Fruit fly (Drosophila melanogaster) whole organism, embryonic: Measurements from ENCODE around the gene CG33643.

ENCODE experiments used
- BEAF-32 ChIP-seq: fragments of 200-800 bp; sonication (Bioruptor generic); optimal IDR thresholded peaks from 3 replicates; lab custom pipeline; 2017; ENCODE audit warnings: missing biosample characterization, missing genetic modification characterization, mild to moderate bottlenecking, moderate library complexity, missing genetic modification reagents
- CG1024 ChIP-seq: fragments of 200-800 bp; sonication (Bioruptor generic); IDR thresholded peaks from 2 replicates; pipeline ENCODE4 v1.3.6; 2022; ENCODE audit warnings: missing biosample characterization, missing genetic modification characterization
- CG11093 ChIP-seq: fragments of 200-800 bp; sonication (Bioruptor generic); IDR thresholded peaks from 3 replicates; pipeline ENCODE4 v1.3.6; 2022; ENCODE audit warnings: missing biosample characterization, missing genetic modification characterization
- CG11456 ChIP-seq: fragments of 200-800 bp; sonication (Bioruptor generic); IDR thresholded peaks from 3 replicates; pipeline ENCODE4 v1.3.6; 2022; ENCODE audit warnings: missing biosample characterization, missing genetic modification characterization
- CG12104 ChIP-seq: fragments of 200-800 bp; sonication (Bioruptor generic); optimal IDR thresholded peaks from 3 replicates; lab custom pipeline; 2016; ENCODE audit warnings: missing biosample characterization, missing genetic modification characterization
- CG14050 ChIP-seq: fragments of 200-800 bp; sonication (Bioruptor generic); IDR thresholded peaks from 3 replicates; pipeline ENCODE4 v1.3.6; 2022; ENCODE audit warnings: missing biosample characterization, missing genetic modification characterization
- CG16813 ChIP-seq: fragments of 200-800 bp; sonication (Bioruptor generic); IDR thresholded peaks from 3 replicates; pipeline ENCODE4 v1.3.6; 2022; ENCODE audit warnings: missing biosample characterization, missing genetic modification characterization; ENCODE audit not compliant: partially characterized antibody
- CG17328 ChIP-seq: fragments of 200-800 bp; sonication (Bioruptor generic); IDR thresholded peaks from 2 replicates; pipeline ENCODE4 v1.3.6; 2022; ENCODE audit warnings: missing biosample characterization, missing genetic modification characterization
- CG17802 ChIP-seq: fragments of 200-800 bp; sonication (Bioruptor generic); optimal IDR thresholded peaks from 2 replicates; lab custom pipeline; 2018; ENCODE audit warnings: missing biosample characterization, mild to moderate bottlenecking, missing genetic modification characterization, moderate library complexity
- CG17912 ChIP-seq: fragments of 200-800 bp; sonication (Bioruptor generic); optimal IDR thresholded peaks from 2 replicates; lab custom pipeline; 2018; ENCODE audit warnings: missing biosample characterization, mild to moderate bottlenecking, missing genetic modification characterization
- CG18599 ChIP-seq: fragments of 200-800 bp; sonication (Bioruptor generic); optimal IDR thresholded peaks from 3 replicates; lab custom pipeline; 2017; ENCODE audit warnings: missing biosample characterization, missing genetic modification characterization, mild to moderate bottlenecking, moderate library complexity, missing genetic modification reagents
- CG2875 ChIP-seq: fragments of 200-800 bp; sonication (Bioruptor generic); optimal IDR thresholded peaks from 2 replicates; lab custom pipeline; 2017; ENCODE audit warnings: missing biosample characterization, mild to moderate bottlenecking, missing genetic modification characterization, missing genetic modification reagents
- CG30020 ChIP-seq: fragments of 200-800 bp; optimal IDR thresholded peaks from 2 replicates; lab custom pipeline; 2019; ENCODE audit warnings: missing biosample characterization, mild to moderate bottlenecking, missing genetic modification characterization, moderate library complexity
- CG3065 ChIP-seq: fragments of 200-800 bp; sonication (Bioruptor generic); optimal IDR thresholded peaks from 2 replicates; lab custom pipeline; 2016; ENCODE audit warnings: missing biosample characterization, missing genetic modification characterization
- CG4404 ChIP-seq: fragments of 200-800 bp; sonication (Bioruptor generic); IDR thresholded peaks from 2 replicates; pipeline ENCODE4 v1.3.6; 2022; ENCODE audit warnings: missing biosample characterization, missing genetic modification characterization
- CHES-1-like ChIP-seq: fragments of 200-800 bp; sonication (Bioruptor generic); optimal IDR thresholded peaks from 2 replicates; lab custom pipeline; 2016; ENCODE audit warnings: missing biosample characterization, missing genetic modification characterization
- Deaf1 ChIP-seq: fragments of 200-800 bp; optimal IDR thresholded peaks from 3 replicates; lab custom pipeline; 2019; ENCODE audit warnings: missing biosample characterization, mild to moderate bottlenecking, missing genetic modification characterization, moderate library complexity
- Ets65A ChIP-seq: fragments of 200-800 bp; sonication (Bioruptor generic); peaks from one replicate; lab custom pipeline; 2016; ENCODE audit warnings: missing biosample characterization, missing genetic modification characterization
- Fer3 ChIP-seq: fragments of 200-800 bp; sonication (Bioruptor generic); optimal IDR thresholded peaks from 2 replicates; lab custom pipeline; 2018; ENCODE audit warnings: missing biosample characterization, mild to moderate bottlenecking, missing genetic modification characterization, moderate library complexity
- Gug ChIP-seq: fragments of 200-800 bp; sonication (Bioruptor generic); IDR thresholded peaks from 4 replicates; pipeline ENCODE4 v1.3.6; 2022; ENCODE audit warnings: missing biosample characterization, missing genetic modification characterization
- HLH3B ChIP-seq: fragments of 200-800 bp; sonication (Bioruptor generic); IDR thresholded peaks from 2 replicates; pipeline ENCODE4 v1.3.6; 2022; ENCODE audit warnings: missing biosample characterization, missing genetic modification characterization
- Hand ChIP-seq: fragments of 200-800 bp; sonication (Bioruptor generic); optimal IDR thresholded peaks from 2 replicates; lab custom pipeline; 2017; ENCODE audit warnings: mild to moderate bottlenecking, missing biosample characterization, missing genetic modification reagents, missing genetic modification characterization
- Hr3 ChIP-seq: fragments of 200-800 bp; sonication (Bioruptor generic); optimal IDR thresholded peaks from 3 replicates; lab custom pipeline; 2016; ENCODE audit warnings: missing biosample characterization, missing genetic modification characterization
- Hr39 ChIP-seq: fragments of >200 bp; optimal IDR thresholded peaks from 2 replicates; lab custom pipeline; 2017
- MTF-1 ChIP-seq: fragments of 200-800 bp; sonication (Bioruptor generic); optimal IDR thresholded peaks from 2 replicates; lab custom pipeline; 2018; ENCODE audit warnings: missing biosample characterization, mild to moderate bottlenecking, missing genetic modification characterization, borderline replicate concordance
- Max ChIP-seq: fragments of 200-800 bp; sonication (Bioruptor generic); optimal IDR thresholded peaks from 2 replicates; lab custom pipeline; 2016; ENCODE audit warnings: missing biosample characterization, mild to moderate bottlenecking, missing genetic modification characterization
- Mes4 ChIP-seq: fragments of 200-800 bp; sonication (Bioruptor generic); optimal IDR thresholded peaks from 2 replicates; lab custom pipeline; 2016; ENCODE audit warnings: missing biosample characterization, missing genetic modification characterization
- NC2β ChIP-seq: fragments of 200-800 bp; sonication (Bioruptor generic); optimal IDR thresholded peaks from 2 replicates; lab custom pipeline; 2016; ENCODE audit warnings: missing biosample characterization, missing genetic modification characterization
- Sin3A ChIP-seq: fragments of >200 bp; optimal IDR thresholded peaks from 2 replicates; lab custom pipeline; 2018
- Sry-δ ChIP-seq: fragments of 200-800 bp; sonication (Bioruptor generic); optimal IDR thresholded peaks from 2 replicates; lab custom pipeline; 2016; ENCODE audit warnings: missing biosample characterization, missing genetic modification characterization
- Xbp1 ChIP-seq: fragments of 200-800 bp; sonication (Bioruptor generic); optimal IDR thresholded peaks from 3 replicates; lab custom pipeline; 2016; ENCODE audit warnings: missing biosample characterization, mild to moderate bottlenecking, missing genetic modification characterization
- ab ChIP-seq: fragments of 200-800 bp; sonication (Bioruptor generic); optimal IDR thresholded peaks from 2 replicates; lab custom pipeline; 2016; ENCODE audit warnings: missing biosample characterization, missing genetic modification characterization
- ac ChIP-seq: fragments of 200-800 bp; sonication (Bioruptor generic); optimal IDR thresholded peaks from 3 replicates; lab custom pipeline; 2017; ENCODE audit warnings: missing biosample characterization, mild to moderate bottlenecking, missing genetic modification characterization
- cad ChIP-seq: fragments of >200 bp; optimal IDR thresholded peaks from 2 replicates; lab custom pipeline; 2017; ENCODE audit warnings: missing biosample characterization, missing genetic modification characterization
- chn ChIP-seq: fragments of 200-800 bp; sonication (Bioruptor generic); optimal IDR thresholded peaks from 2 replicates; lab custom pipeline; 2016; ENCODE audit warnings: missing biosample characterization, missing genetic modification characterization
- crc ChIP-seq: fragments of 200-800 bp; sonication (Bioruptor generic); optimal IDR thresholded peaks from 2 replicates; lab custom pipeline; 2016; ENCODE audit warnings: missing biosample characterization, missing genetic modification characterization
- croc ChIP-seq: fragments of 200-800 bp; sonication (Bioruptor generic); conservative IDR thresholded peaks from 3 replicates; pipeline ENCODE4 v1.3.6; 2022; ENCODE audit warnings: missing biosample characterization, missing genetic modification characterization
- dpn ChIP-seq, 2 experiments: fragments of 200-800 bp; sonication (Bioruptor generic); optimal IDR thresholded peaks; 3 replicates each; lab custom pipeline; 2016; ENCODE audit warnings: missing biosample characterization in 2 of 2, missing genetic modification characterization in 2 of 2
- esg ChIP-seq: fragments of 200-800 bp; sonication (Bioruptor generic); conservative IDR thresholded peaks from 2 replicates; pipeline ENCODE4 v1.3.6; 2022; ENCODE audit warnings: missing biosample characterization, missing genetic modification characterization
- ftz-f1 ChIP-seq: fragments of 200-800 bp; sonication (Bioruptor generic); optimal IDR thresholded peaks from 2 replicates; lab custom pipeline; 2016; ENCODE audit warnings: missing biosample characterization, missing genetic modification characterization
- grau ChIP-seq: fragments of 200-800 bp; optimal IDR thresholded peaks from 3 replicates; lab custom pipeline; 2019; ENCODE audit warnings: missing biosample characterization, mild to moderate bottlenecking, missing genetic modification characterization, moderate library complexity
- ham ChIP-seq: fragments of 200-800 bp; sonication (Bioruptor generic); IDR thresholded peaks from 2 replicates; pipeline ENCODE4 v1.3.6; 2022; ENCODE audit warnings: missing biosample characterization, missing genetic modification characterization
- lbe ChIP-seq: fragments of 200-800 bp; sonication (Bioruptor generic); optimal IDR thresholded peaks from 2 replicates; lab custom pipeline; 2016; ENCODE audit warnings: missing biosample characterization, mild to moderate bottlenecking, missing genetic modification characterization
- phol ChIP-seq: fragments of 200-800 bp; sonication (Bioruptor generic); optimal IDR thresholded peaks from 3 replicates; lab custom pipeline; 2018; ENCODE audit warnings: missing biosample characterization, mild to moderate bottlenecking, missing genetic modification characterization, moderate library complexity
- pita ChIP-seq: fragments of 200-800 bp; sonication (Bioruptor generic); optimal IDR thresholded peaks from 2 replicates; lab custom pipeline; 2017; ENCODE audit warnings: missing biosample characterization, mild to moderate bottlenecking, missing genetic modification characterization
- pzg ChIP-seq: fragments of 200-800 bp; sonication (Bioruptor generic); optimal IDR thresholded peaks from 3 replicates; lab custom pipeline; 2018; ENCODE audit warnings: missing biosample characterization, mild to moderate bottlenecking, missing genetic modification characterization, moderate library complexity
- rib ChIP-seq: fragments of 200-800 bp; sonication (Bioruptor generic); IDR thresholded peaks from 2 replicates; pipeline ENCODE4 v1.3.6; 2022; ENCODE audit warnings: missing biosample characterization, missing genetic modification characterization
- sens ChIP-seq: fragments of 200-800 bp; sonication (Bioruptor generic); peaks from one replicate; lab custom pipeline; 2016; ENCODE audit warnings: missing biosample characterization, missing genetic modification characterization
- slbo ChIP-seq: fragments of 200-800 bp; sonication (Bioruptor generic); IDR thresholded peaks from 2 replicates; pipeline ENCODE4 v1.3.6; 2022; ENCODE audit warnings: missing biosample characterization, missing genetic modification characterization
- zen ChIP-seq: fragments of 200-800 bp; sonication (Bioruptor generic); optimal IDR thresholded peaks from 3 replicates; lab custom pipeline; 2018; ENCODE audit warnings: missing biosample characterization, mild to moderate bottlenecking, missing genetic modification characterization, moderate library complexity

CG33643 gene

DNA sequence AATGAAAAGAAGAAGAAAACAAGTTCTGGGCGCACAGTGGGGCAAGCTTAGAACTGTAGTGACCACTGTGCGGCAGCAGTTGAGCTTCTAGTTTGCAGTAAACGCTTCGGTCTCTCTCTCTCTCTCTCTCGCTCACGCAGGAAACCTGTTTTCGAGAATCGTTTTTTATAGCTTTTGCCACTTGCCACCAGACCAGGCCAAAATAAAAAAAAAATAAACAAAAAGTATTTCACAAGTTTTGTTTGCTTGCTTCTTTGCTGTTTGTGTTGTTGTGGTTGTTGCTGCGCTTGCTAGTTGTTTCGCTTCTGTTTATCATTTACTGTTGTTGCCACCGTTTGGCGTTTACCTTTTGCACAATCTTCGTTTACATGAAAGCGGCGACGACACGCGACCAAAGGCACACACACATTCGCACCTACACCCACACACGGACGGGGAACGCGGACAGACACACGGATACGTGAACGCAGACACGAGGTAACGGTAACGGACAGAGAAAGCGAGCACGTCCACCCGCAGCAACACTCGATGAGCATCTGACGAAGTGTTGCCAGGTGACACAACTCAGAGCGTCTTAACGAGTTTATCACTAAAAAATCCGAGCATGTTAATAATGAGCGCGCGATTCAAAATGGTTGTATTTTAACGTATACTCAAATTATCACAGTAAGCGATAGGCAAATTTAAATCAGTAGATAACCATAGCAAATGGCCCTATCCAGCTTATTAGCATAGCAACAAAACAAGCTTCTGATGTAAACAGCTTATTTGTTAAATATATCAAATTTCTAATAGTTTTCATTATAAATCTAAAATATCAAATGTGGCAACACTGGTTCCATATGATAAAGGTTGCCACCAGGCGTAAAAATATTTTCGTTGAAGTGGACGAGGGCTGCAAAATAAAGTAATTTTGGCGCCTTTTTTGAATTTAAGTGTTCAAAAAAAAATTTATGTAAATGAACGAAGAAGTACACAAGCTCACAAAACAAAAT, 18.2 kb downstream of the CG33643 start, which contains the start of gene B4 (continued):
- TF ChIP-seq Mes4 (GFP tag; lab: Kevin White, UChicago) (no peak), BEAF-32 (GFP tag; lab: Kevin White, UChicago) (peak; percentile 17), ftz-f1 (GFP tag; lab: Kevin White, UChicago) (peak; percentile 61), rib (GFP tag; lab: Robert Waterston, UW) (peak; percentile 72), CG18599 (GFP tag; lab: Kevin White, UChicago) (peak; percentile 29), Xbp1 (GFP tag; lab: Kevin White, UChicago) (no peak), Hr39 (lab: Kevin White, UChicago) (no peak), Sin3A (lab: Kevin White, UChicago) (peak; percentile 68), Max (GFP tag; lab: Kevin White, UChicago) (peak; percentile 27), CHES-1-like (peak; percentile 13), NC2β (GFP tag; lab: Kevin White, UChicago) (no peak), ab (GFP tag; lab: Kevin White, UChicago) (no peak), CG17328 (peak; percentile 31; the same call in 1 of the 2 replicates), CG17802 (no peak), CG2875 (GFP tag; lab: Kevin White, UChicago) (no peak), Ets65A (GFP tag; lab: Kevin White, UChicago) (peak; percentile 24), CG4404 (GFP tag; lab: Robert Waterston, UW) (no peak), slbo (GFP tag; lab: Robert Waterston, UW) (0 out of 2 replicates have a peak, but pooled peaks have one; percentile 39), CG11093 (GFP tag; lab: Robert Waterston, UW) (no peak), CG14050 (no peak; the same call in 2 of the 3 replicates), pita (GFP tag; lab: Kevin White, UChicago) (no peak), Deaf1 (tag; lab: Kevin White, UChicago) (peak; percentile 33), lbe (GFP tag; lab: Kevin White, UChicago) (peak; percentile 45), cad (GFP tag; lab: Kevin White, UChicago) (no peak), CG12104 (GFP tag; lab: Kevin White, UChicago) (peak; percentile 34), croc (no peak), Hr3 (no peak), CG3065 (no peak), Hand (GFP tag; lab: Kevin White, UChicago) (no peak), MTF-1 (GFP tag; lab: Kevin White, UChicago) (peak; percentile 79), phol (peak; percentile 68), grau (tag; lab: Kevin White, UChicago) (no peak), CG11456 (no peak), CG1024 (GFP tag; lab: Robert Waterston, UW) (peak; percentile 55; the same call in 1 of the 2 replicates), zen (tag; lab: Kevin White, UChicago) (no peak), CG30020 (tag; lab: Kevin White, UChicago) (no peak), HLH3B (GFP tag; lab: Robert Waterston, UW) (peak; percentile 41; the same call in 1 of the 2 replicates), dpn (GFP tag; optimal IDR thresholded peaks at IDR 0.05; lab: Kevin White, UChicago) (peak; percentile 12 to 13), chn (GFP tag; lab: Kevin White, UChicago) (no peak), crc (GFP tag; lab: Kevin White, UChicago) (no peak), Sry-δ (GFP tag; lab: Kevin White, UChicago) (peak; percentile 20), Gug (GFP tag; lab: Robert Waterston, UW) (peak; percentile 27; the same call in 1 of the 4 replicates), pzg (GFP tag; lab: Kevin White, UChicago) (peak; percentile 70), Fer3 (tag; lab: Kevin White, UChicago) (peak; percentile 15), sens (peak; percentile 76), CG17912 (GFP tag; lab: Kevin White, UChicago) (peak; percentile 49), CG16813 (GFP tag; lab: Robert Waterston, UW) (no peak), ac (GFP tag; lab: Kevin White, UChicago) (no peak), ham (GFP tag; lab: Robert Waterston, UW) (no peak), esg (GFP tag; lab: Robert Waterston, UW) (no peak)
